Fruit fly (Drosophila melanogaster): ENCODE results near the gene Gas8.

The Gas8 gene

dm6 chrX:3446157-3446556, 58.5 kb downstream of the Gas8 start:
- TF ChIP-seq CG17801 (GFP tag; optimal IDR thresholded peaks at IDR 0.05; ENCODE audit: partially characterized antibody): no peak

DNA sequence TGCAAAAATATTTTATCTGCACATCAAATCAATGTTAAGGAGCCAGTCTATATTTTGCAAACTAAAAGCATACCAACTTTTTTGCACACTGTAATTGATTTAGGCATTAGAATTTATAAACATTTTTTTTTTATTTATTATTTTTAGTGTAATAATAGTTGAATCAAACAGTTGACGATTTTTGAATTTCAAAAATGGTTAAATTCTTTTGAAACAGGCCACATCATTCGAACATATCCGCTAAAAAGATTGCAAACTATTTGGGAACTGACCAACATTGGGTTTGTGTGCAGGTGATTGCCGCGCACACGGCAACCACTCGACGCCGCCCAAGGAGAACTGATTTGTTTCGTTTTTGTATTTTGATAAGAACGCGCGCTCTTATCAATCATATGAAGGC, 59.9 kb downstream of the Gas8 start:
- no peak for TF ChIP-seq CG17801 (GFP tag; optimal IDR thresholded peaks at IDR 0.05; ENCODE audit: partially characterized antibody)

dm6 chrX:3443902-3444301, 60.7 kb downstream of the Gas8 start:
- no peak for TF ChIP-seq CG17801 (GFP tag; optimal IDR thresholded peaks at IDR 0.05; ENCODE audit: partially characterized antibody)

dm6 chrX:3442543-3443207, 62.0 kb downstream of the Gas8 start:
- TF ChIP-seq CG17801 (GFP tag; optimal IDR thresholded peaks at IDR 0.05; ENCODE audit: partially characterized antibody): no peak
